Worm (Caenorhabditis elegans) whole organism, mixed stage, embryonic: ENCODE data around the gene Y57A10A.13.

Source experiments
- ceh-39 ChIP-seq: fragments of 150-350 bp; optimal IDR thresholded peaks from 2 replicates; lab custom pipeline; 2014; ENCODE audit warnings: missing biosample characterization, missing genetic modification characterization
- lsy-2 ChIP-seq: fragments of 150-350 bp; optimal IDR thresholded peaks from 2 replicates; lab custom pipeline; 2014; ENCODE audit warnings: missing biosample characterization, missing genetic modification characterization
- nhr-237 ChIP-seq: fragments of 150-350 bp; optimal IDR thresholded peaks from 2 replicates; lab custom pipeline; 2014; ENCODE audit warnings: missing biosample characterization, missing genetic modification characterization
- nhr-28 ChIP-seq: fragments of 150-350 bp; optimal IDR thresholded peaks from 2 replicates; lab custom pipeline; 2014; ENCODE audit warnings: missing biosample characterization, missing genetic modification characterization

DNA sequence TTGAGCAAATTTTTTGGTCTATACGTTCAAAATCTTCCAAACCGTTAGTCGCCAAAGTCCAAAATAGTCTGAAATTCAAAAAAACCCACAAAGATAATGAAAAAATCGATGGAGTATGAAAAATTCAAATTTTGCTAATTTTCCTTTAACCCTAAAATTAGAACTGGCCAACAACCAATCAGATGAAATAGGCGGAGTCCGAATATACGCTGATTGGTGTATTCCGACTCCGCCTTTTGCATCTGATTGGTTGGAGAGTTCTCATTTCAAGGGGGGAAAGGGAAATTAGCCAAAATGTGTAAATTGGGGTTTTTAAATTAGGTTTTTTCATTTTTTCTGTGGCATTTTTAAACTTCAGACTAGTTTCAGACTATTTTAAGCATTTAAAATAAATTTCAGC lies 19.9 kb upstream of the Y57A10A.13 start:
- TF ChIP-seq nhr-28 (tag; lab: Kevin White, UChicago): no peak
- TF ChIP-seq lsy-2: no peak
- TF ChIP-seq nhr-237 (tag; lab: Kevin White, UChicago): no peak
- no peak for TF ChIP-seq ceh-39
